Fruit fly (Drosophila melanogaster): ENCODE data around the gene S-Lap2.

DNA sequence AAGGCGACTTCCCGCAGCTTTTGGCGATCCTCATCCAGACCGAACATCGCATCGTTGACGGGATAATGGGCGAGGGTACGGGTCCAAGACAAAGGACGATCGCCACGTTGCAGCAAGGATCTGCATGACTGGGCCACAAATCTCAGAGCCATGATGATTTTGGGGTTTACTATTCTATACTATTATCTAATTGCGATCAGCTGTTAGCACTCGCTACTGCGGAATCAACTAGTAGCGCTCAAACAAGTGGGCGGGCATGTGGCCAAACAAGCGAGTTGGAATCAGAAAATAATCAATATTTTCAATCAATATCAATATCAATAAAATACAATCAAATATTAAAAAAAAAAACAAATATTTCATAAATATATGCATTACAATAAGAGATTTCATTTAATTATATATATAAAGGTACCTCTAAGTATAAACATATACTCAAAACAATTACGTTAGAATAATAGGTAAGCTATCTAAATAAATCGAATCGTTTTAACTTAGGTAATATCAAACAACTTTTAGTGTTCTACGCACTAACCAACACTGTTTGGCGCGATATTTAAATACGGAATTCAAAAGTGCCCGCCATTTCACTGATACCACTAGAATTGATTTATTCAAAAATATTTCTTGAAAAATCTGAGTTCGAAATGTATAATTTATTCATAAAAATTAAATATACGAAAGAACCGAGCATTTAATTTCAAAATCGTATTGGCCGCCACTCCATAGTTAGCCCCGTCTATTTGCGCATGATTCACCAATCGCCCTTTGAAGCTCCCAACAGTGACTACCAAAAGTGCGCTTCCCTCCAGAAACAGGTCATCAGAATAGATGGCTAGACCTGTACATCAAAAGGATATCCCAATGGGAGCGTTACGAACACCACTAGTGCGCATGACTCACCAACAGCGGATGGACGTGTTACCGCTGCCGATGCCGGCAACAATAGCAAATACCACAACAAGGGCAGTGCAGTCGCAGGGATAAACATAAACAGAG lies 43.5 kb upstream of the S-Lap2 start, which contains the start of the genes CG6638 and CG43078:
- no peak for TF ChIP-seq CTCF (optimal IDR thresholded peaks at IDR 0.05)
- no peak for TF ChIP-seq CG8478 (optimal IDR thresholded peaks at IDR 0.05)

Measured in S2 (cell line).